Fruit fly (Drosophila melanogaster) whole organism, pupa: ENCODE data around the gene CG32192.

Experiments used
- CG12605 ChIP-seq: fragments of 200-800 bp; sonication (Bioruptor generic); IDR thresholded peaks from 2 replicates; pipeline ENCODE4 v1.3.6; 2022; ENCODE audit warnings: missing biosample characterization, missing genetic modification characterization
- CG15710 ChIP-seq: fragments of 200-800 bp; sonication (Bioruptor generic); optimal IDR thresholded peaks from 2 replicates; lab custom pipeline; 2018; ENCODE audit warnings: missing biosample characterization, mild to moderate bottlenecking, missing genetic modification characterization, moderate library complexity
- CG17806 ChIP-seq: fragments of 200-800 bp; sonication (Bioruptor generic); optimal IDR thresholded peaks from 2 replicates; lab custom pipeline; 2018; ENCODE audit warnings: missing biosample characterization, mild to moderate bottlenecking, missing genetic modification characterization, moderate library complexity
- CG8301 ChIP-seq: fragments of 200-800 bp; sonication (Bioruptor generic); optimal IDR thresholded peaks from 2 replicates; lab custom pipeline; 2018; ENCODE audit warnings: missing biosample characterization, mild to moderate bottlenecking, missing genetic modification characterization
- CG9948 ChIP-seq: fragments of 200-800 bp; sonication (Bioruptor generic); optimal IDR thresholded peaks from 2 replicates; lab custom pipeline; 2018; ENCODE audit warnings: missing biosample characterization, mild to moderate bottlenecking, missing genetic modification characterization, moderate library complexity
- EcR ChIP-seq: fragments of 200-800 bp; sonication (Bioruptor generic); optimal IDR thresholded peaks from 3 replicates; lab custom pipeline; 2019; ENCODE audit warnings: missing biosample characterization, missing genetic modification characterization, mild to moderate bottlenecking, moderate library complexity, missing genetic modification reagents
- Snoo ChIP-seq: fragments of 200-800 bp; sonication (Bioruptor generic); optimal IDR thresholded peaks from 3 replicates; lab custom pipeline; 2017; ENCODE audit warnings: missing biosample characterization, mild to moderate bottlenecking, missing genetic modification characterization, inconsistent platforms
- rn ChIP-seq: fragments of 200-800 bp; sonication (Bioruptor generic); IDR thresholded peaks from 2 replicates; pipeline ENCODE4 v1.3.6; 2022; ENCODE audit warnings: missing biosample characterization, missing genetic modification characterization

DNA sequence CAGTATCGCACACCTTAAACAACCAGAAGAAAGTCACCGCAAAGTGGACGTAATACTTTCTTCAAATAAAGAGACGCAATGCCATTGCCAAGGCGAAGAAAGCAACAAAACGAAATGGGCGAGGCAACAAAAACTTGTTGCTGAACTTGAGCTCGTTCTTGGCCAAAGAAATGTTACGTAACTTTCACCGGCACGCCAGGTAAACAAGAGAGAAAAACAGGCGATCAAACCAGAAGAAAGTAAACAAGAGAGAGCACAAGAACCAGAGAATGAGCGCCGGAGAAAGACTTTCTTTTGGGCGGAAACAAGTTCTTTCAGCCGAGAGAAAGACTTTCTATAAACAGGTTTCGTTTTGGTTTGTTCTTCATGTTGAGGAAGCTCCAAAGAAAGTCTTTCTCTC, 46.8 kb upstream of the CG32192 start:
- peak; percentile 47 for TF ChIP-seq CG8301 (tag; lab: Kevin White, UChicago)
- TF ChIP-seq CG15710: no peak
- no peak for TF ChIP-seq CG9948 (tag; lab: Kevin White, UChicago)
- TF ChIP-seq rn (GFP tag; lab: Robert Waterston, UW): no peak
- no peak for TF ChIP-seq CG17806 (tag; lab: Kevin White, UChicago)
- TF ChIP-seq CG12605 (GFP tag; lab: Robert Waterston, UW): no peak
- TF ChIP-seq EcR: no peak
- no peak for TF ChIP-seq Snoo (tag; lab: Kevin White, UChicago)
